Worm (Caenorhabditis elegans) whole organism, L4/young adult: ENCODE data around the gene nhr-104.

ENCODE experiments used
- W03F9.2 ChIP-seq: fragments of 150-350 bp; optimal IDR thresholded peaks from 2 replicates; lab custom pipeline; 2014; ENCODE audit warnings: missing biosample characterization, missing genetic modification characterization
- him-1 ChIP-seq: sonication (generic microtip); optimal IDR thresholded peaks from 2 replicates; lab custom pipeline; 2016; ENCODE audit warnings: missing genotype, missing genetic modification reagents, missing genetic modification characterization, missing compliant biosample characterization

DNA sequence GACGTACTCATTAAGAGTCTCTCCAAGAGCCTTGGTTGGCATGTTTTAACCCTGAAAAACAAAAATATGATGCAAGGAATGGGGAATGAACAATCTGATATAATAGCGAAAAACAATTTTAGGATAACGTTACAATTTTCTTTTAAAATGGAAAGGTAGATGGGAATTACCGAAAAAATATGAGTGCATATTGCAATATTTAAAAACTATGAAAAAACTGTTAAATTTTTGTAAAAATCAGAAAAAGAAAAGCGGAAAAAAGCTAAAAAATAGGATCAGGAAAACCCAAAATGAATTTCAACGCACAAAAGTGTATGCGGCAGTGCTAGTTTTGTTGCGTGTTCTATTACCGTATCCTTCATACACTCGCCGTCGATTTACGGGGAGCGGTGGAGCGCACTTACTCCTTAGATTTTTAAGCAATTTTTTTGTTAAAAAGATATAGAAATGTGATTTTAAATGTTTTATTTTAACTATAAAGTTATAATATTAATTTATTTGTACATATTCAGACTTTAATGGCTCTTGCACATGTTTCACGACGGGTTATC, 38.7 kb downstream of the nhr-104 start, which contains the start of the genes rpl-20 and Y17G9B.5:
- TF ChIP-seq him-1 (peak; percentile 99), W03F9.2 (tag; lab: Kevin White, UChicago) (peak; percentile 99)
